Worm (Caenorhabditis elegans) whole organism, L1 larva: ENCODE measurements around the gene srh-218.

Experiments
- C04F5.9 ChIP-seq: sonication (generic microtip); optimal IDR thresholded peaks from 2 replicates; lab custom pipeline; 2016; ENCODE audit warnings: missing genetic modification characterization, missing compliant biosample characterization
- C16A3.4 ChIP-seq: fragments of 150-350 bp; optimal IDR thresholded peaks from 2 replicates; lab custom pipeline; 2014; ENCODE audit warnings: missing biosample characterization, missing genetic modification characterization
- C34B4.2 ChIP-seq: sonication (generic microtip); optimal IDR thresholded peaks from 2 replicates; lab custom pipeline; 2017; ENCODE audit warnings: mild to moderate bottlenecking, missing genetic modification characterization, missing compliant biosample characterization
- Y116A8C.19 ChIP-seq: sonication (generic microtip); optimal IDR thresholded peaks from 2 replicates; lab custom pipeline; 2016; ENCODE audit warnings: missing compliant biosample characterization, missing genetic modification characterization, borderline replicate concordance
- aha-1 ChIP-seq: fragments of 150-350 bp; optimal IDR thresholded peaks from 2 replicates; lab custom pipeline; 2014; ENCODE audit warnings: missing biosample characterization, missing genetic modification characterization
- alr-1 ChIP-seq: fragments of 200-800 bp; sonication (Bioruptor generic); optimal IDR thresholded peaks from 2 replicates; lab custom pipeline; 2018; ENCODE audit warnings: borderline replicate concordance, mild to moderate bottlenecking, missing genetic modification characterization, missing compliant biosample characterization
- ama-1 ChIP-seq: fragments of 150-350 bp; optimal IDR thresholded peaks from 2 replicates; lab custom pipeline; 2014
- blmp-1 ChIP-seq: fragments of 150-350 bp; optimal IDR thresholded peaks from 2 replicates; lab custom pipeline; 2014; ENCODE audit warnings: missing biosample characterization, missing genetic modification characterization
- ceh-63 ChIP-seq: fragments of 200-800 bp; sonication (Bioruptor generic); optimal IDR thresholded peaks from 2 replicates; lab custom pipeline; 2018; ENCODE audit warnings: mild to moderate bottlenecking, missing genetic modification characterization, missing compliant biosample characterization
- ceh-8 ChIP-seq: fragments of 200-800 bp; sonication (Bioruptor generic); optimal IDR thresholded peaks from 2 replicates; lab custom pipeline; 2018; ENCODE audit warnings: mild to moderate bottlenecking, missing genetic modification characterization, moderate library complexity, missing compliant biosample characterization
- ceh-88 ChIP-seq: fragments of 200-800 bp; sonication (Bioruptor generic); IDR thresholded peaks from 2 replicates; pipeline ENCODE4 v1.3.6; 2022; ENCODE audit warnings: missing genetic modification characterization, missing compliant biosample characterization
- ceh-90 ChIP-seq: sonication (generic microtip); optimal IDR thresholded peaks from 2 replicates; lab custom pipeline; 2016; ENCODE audit warnings: missing genetic modification characterization, missing compliant biosample characterization
- efl-3 ChIP-seq: fragments of 200-800 bp; sonication (Bioruptor generic); optimal IDR thresholded peaks from 2 replicates; lab custom pipeline; 2018; ENCODE audit warnings: mild to moderate bottlenecking, missing genetic modification characterization, missing compliant biosample characterization
- egl-13 ChIP-seq: sonication (generic microtip); optimal IDR thresholded peaks from 2 replicates; lab custom pipeline; 2016; ENCODE audit warnings: missing genotype, missing genetic modification reagents, missing genetic modification characterization, missing compliant biosample characterization
- egl-27 ChIP-seq, 2 experiments: fragments of 150-350 bp in 1 of 2; sonication (generic microtip); optimal IDR thresholded peaks; 3 replicates each; lab custom pipeline; 2017 to 2018; ENCODE audit warnings: missing biosample characterization in 2 of 2, missing genetic modification characterization in 2 of 2, missing genetic modification reagents in 2 of 2
- elt-2 ChIP-seq: sonication (generic microtip); optimal IDR thresholded peaks from 2 replicates; lab custom pipeline; 2016; ENCODE audit warnings: missing genetic modification characterization, mild to moderate bottlenecking, inconsistent platforms, missing compliant biosample characterization, missing genetic modification reagents
- elt-3 ChIP-seq, 6 experiments: fragments of 150-350 bp in 1 of 6; sonication (generic microtip); optimal IDR thresholded peaks; 2 replicates each; lab custom pipeline; 2017 to 2018; ENCODE audit warnings: missing biosample characterization in 6 of 6, missing genetic modification characterization in 6 of 6, inconsistent platforms in 1 of 6
- ets-5 ChIP-seq: fragments of 200-800 bp; sonication (Bioruptor generic); IDR thresholded peaks from 2 replicates; pipeline ENCODE4 v1.3.6; 2022; ENCODE audit warnings: missing genetic modification characterization, missing compliant biosample characterization
- fkh-10 ChIP-seq: sonication (generic microtip); optimal IDR thresholded peaks from 2 replicates; lab custom pipeline; 2017; ENCODE audit warnings: missing biosample characterization, missing genetic modification reagents, missing genetic modification characterization
- grh-1 ChIP-seq: fragments of 200-800 bp; sonication (Bioruptor generic); IDR thresholded peaks from 2 replicates; pipeline ENCODE4 v1.3.6; 2022; ENCODE audit warnings: missing genetic modification reagents, missing genetic modification characterization, missing compliant biosample characterization
- hlh-4 ChIP-seq: sonication (generic microtip); optimal IDR thresholded peaks from 2 replicates; lab custom pipeline; 2016; ENCODE audit warnings: mild to moderate bottlenecking, missing genetic modification characterization, missing compliant biosample characterization
- irx-1 ChIP-seq: sonication (generic microtip); optimal IDR thresholded peaks from 2 replicates; lab custom pipeline; 2016; ENCODE audit warnings: missing genetic modification characterization, missing compliant biosample characterization
- jun-1 ChIP-seq: fragments of 150-350 bp; optimal IDR thresholded peaks from 2 replicates; lab custom pipeline; 2014; ENCODE audit warnings: missing biosample characterization, missing genetic modification reagents, missing genetic modification characterization
- lin-13 ChIP-seq: fragments of 150-350 bp; optimal IDR thresholded peaks from 2 replicates; lab custom pipeline; 2014; ENCODE audit warnings: missing biosample characterization, missing genetic modification reagents, missing genetic modification characterization
- lin-15B ChIP-seq: fragments of 150-350 bp; sonication (generic microtip); optimal IDR thresholded peaks from 3 replicates; lab custom pipeline; 2014; ENCODE audit warnings: missing biosample characterization, missing genetic modification characterization
- lin-39 ChIP-seq: fragments of 150-350 bp; optimal IDR thresholded peaks from 2 replicates; lab custom pipeline; 2014; ENCODE audit warnings: missing biosample characterization, missing genetic modification reagents, missing genetic modification characterization
- lir-3 ChIP-seq: sonication (generic microtip); optimal IDR thresholded peaks from 2 replicates; lab custom pipeline; 2016; ENCODE audit warnings: mild to moderate bottlenecking, missing genetic modification characterization, moderate library complexity, missing compliant biosample characterization; ENCODE audit not compliant: poor library complexity
- lsy-2 ChIP-seq, 2 experiments: fragments of 150-350 bp; optimal IDR thresholded peaks; 2 replicates each; lab custom pipeline; 2014; ENCODE audit warnings: missing biosample characterization in 2 of 2, missing genetic modification characterization in 2 of 2
- mef-2 ChIP-seq: fragments of 150-350 bp; optimal IDR thresholded peaks from 2 replicates; lab custom pipeline; 2014; ENCODE audit warnings: missing biosample characterization, missing genetic modification characterization
- mep-1 ChIP-seq: fragments of 150-350 bp; optimal IDR thresholded peaks from 2 replicates; lab custom pipeline; 2014; ENCODE audit warnings: missing biosample characterization, missing genetic modification characterization
- nhr-12 ChIP-seq: sonication (generic microtip); optimal IDR thresholded peaks from 2 replicates; lab custom pipeline; 2017; ENCODE audit warnings: missing biosample characterization, missing genetic modification characterization
- nhr-19 ChIP-seq: fragments of 200-800 bp; sonication (Bioruptor generic); conservative IDR thresholded peaks from 2 replicates; pipeline ENCODE4 v1.3.6; 2022; ENCODE audit warnings: missing genetic modification characterization, missing compliant biosample characterization
- nhr-237 ChIP-seq: fragments of 150-350 bp; optimal IDR thresholded peaks from 2 replicates; lab custom pipeline; 2014; ENCODE audit warnings: missing biosample characterization, missing genetic modification characterization
- nhr-47 ChIP-seq: sonication (generic microtip); optimal IDR thresholded peaks from 2 replicates; lab custom pipeline; 2016; ENCODE audit warnings: mild to moderate bottlenecking, missing genetic modification characterization, moderate library complexity, missing compliant biosample characterization
- nhr-77 ChIP-seq: fragments of 150-350 bp; optimal IDR thresholded peaks from 2 replicates; lab custom pipeline; 2014; ENCODE audit warnings: missing biosample characterization, missing genetic modification characterization
- nhr-84 ChIP-seq: sonication (generic microtip); optimal IDR thresholded peaks from 2 replicates; lab custom pipeline; 2017; ENCODE audit warnings: missing biosample characterization, missing genetic modification characterization
- nhr-85 ChIP-seq: sonication (generic microtip); peaks from one replicate; lab custom pipeline; 2016; ENCODE audit warnings: missing genetic modification characterization, inconsistent platforms, missing compliant biosample characterization
- pag-3 ChIP-seq: sonication (generic microtip); optimal IDR thresholded peaks from 2 replicates; lab custom pipeline; 2017; ENCODE audit warnings: missing genetic modification characterization, mild to moderate bottlenecking, missing compliant biosample characterization, antibody characterized with exemption, borderline replicate concordance; ENCODE audit not compliant: insufficient read depth
- pax-3 ChIP-seq: fragments of 200-800 bp; sonication (Bioruptor generic); optimal IDR thresholded peaks from 2 replicates; lab custom pipeline; 2018; ENCODE audit warnings: mild to moderate bottlenecking, missing genetic modification characterization, moderate library complexity, missing compliant biosample characterization
- pqm-1 ChIP-seq: sonication (generic microtip); optimal IDR thresholded peaks from 3 replicates; lab custom pipeline; 2017; ENCODE audit warnings: missing biosample characterization, missing genetic modification characterization
- rnt-1 ChIP-seq: sonication (generic microtip); optimal IDR thresholded peaks from 2 replicates; lab custom pipeline; 2016; ENCODE audit warnings: mild to moderate bottlenecking, missing genetic modification characterization, moderate library complexity, missing compliant biosample characterization
- snpc-4 ChIP-seq: fragments of 150-350 bp; optimal IDR thresholded peaks from 2 replicates; lab custom pipeline; 2014; ENCODE audit warnings: missing biosample characterization, missing genetic modification characterization
- sptf-1 ChIP-seq: fragments of 150-350 bp; optimal IDR thresholded peaks from 2 replicates; lab custom pipeline; 2014; ENCODE audit warnings: missing biosample characterization, missing genetic modification characterization
- sup-37 ChIP-seq: fragments of 200-800 bp; sonication (Bioruptor generic); optimal IDR thresholded peaks from 2 replicates; lab custom pipeline; 2018; ENCODE audit warnings: mild to moderate bottlenecking, missing genetic modification characterization, missing compliant biosample characterization
- swsn-7 ChIP-seq: sonication (generic microtip); optimal IDR thresholded peaks from 2 replicates; lab custom pipeline; 2016; ENCODE audit warnings: missing genetic modification characterization, missing compliant biosample characterization
- tbx-2 ChIP-seq: sonication (generic microtip); optimal IDR thresholded peaks from 2 replicates; lab custom pipeline; 2016; ENCODE audit warnings: missing genetic modification characterization, missing compliant biosample characterization
- tlp-1 ChIP-seq: fragments of 150-350 bp; optimal IDR thresholded peaks from 2 replicates; lab custom pipeline; 2014; ENCODE audit warnings: missing biosample characterization, missing genetic modification characterization
- unc-130 ChIP-seq: fragments of 150-350 bp; optimal IDR thresholded peaks from 2 replicates; lab custom pipeline; 2017; ENCODE audit warnings: missing biosample characterization, missing genetic modification characterization, inconsistent platforms
- unc-30 ChIP-seq: sonication (generic microtip); optimal IDR thresholded peaks from 2 replicates; lab custom pipeline; 2017; ENCODE audit warnings: missing biosample characterization, missing genetic modification characterization
- unc-98 ChIP-seq: fragments of 200-800 bp; sonication (Bioruptor generic); IDR thresholded peaks from 2 replicates; pipeline ENCODE4 v1.3.6; 2022; ENCODE audit warnings: missing genetic modification characterization, missing compliant biosample characterization
- vab-15 ChIP-seq: sonication (generic microtip); optimal IDR thresholded peaks from 2 replicates; lab custom pipeline; 2017; ENCODE audit warnings: missing genotype, mild to moderate bottlenecking, missing genetic modification characterization, missing compliant biosample characterization
- xbp-1 ChIP-seq: sonication (generic microtip); optimal IDR thresholded peaks from 2 replicates; lab custom pipeline; 2016; ENCODE audit warnings: missing genetic modification characterization, missing compliant biosample characterization
- ztf-11 ChIP-seq, 2 experiments: sonication (generic microtip); optimal IDR thresholded peaks; 2 replicates each; lab custom pipeline; 2016 to 2017; ENCODE audit warnings: missing genetic modification characterization in 2 of 2, missing biosample characterization in 1 of 2, missing compliant biosample characterization in 1 of 2
- ztf-4 ChIP-seq: fragments of 150-350 bp; optimal IDR thresholded peaks from 2 replicates; lab custom pipeline; 2014; ENCODE audit warnings: missing biosample characterization, missing genetic modification characterization

The srh-218 gene

ce11 chrV:15497731-15498130 lies 4.0 kb downstream of the srh-218 start:
- TF ChIP-seq C34B4.2 (tag; lab: Kevin White, UChicago) = no peak
- TF ChIP-seq unc-30 = no peak
- no peak for TF ChIP-seq egl-13 (tag; lab: Kevin White, UChicago)
- no peak for TF ChIP-seq ceh-90 (tag; lab: Kevin White, UChicago)
- no peak for TF ChIP-seq ets-5 (GFP tag; lab: Robert Waterston, UW)
- no peak for TF ChIP-seq egl-27 (tag; optimal IDR thresholded peaks at IDR 0.05; lab: Kevin White, UChicago)
- no peak for TF ChIP-seq lir-3 (tag; lab: Kevin White, UChicago)
- TF ChIP-seq unc-98 = no peak
- TF ChIP-seq mep-1 (tag; lab: Kevin White, UChicago) = no peak
- no peak for TF ChIP-seq sptf-1 (tag; lab: Kevin White, UChicago)
- no peak for TF ChIP-seq unc-130 (tag; lab: Kevin White, UChicago)
- peak; percentile 19 for TF ChIP-seq tbx-2 (tag; lab: Kevin White, UChicago)
- no peak for TF ChIP-seq rnt-1 (tag; lab: Kevin White, UChicago)
- TF ChIP-seq efl-3 (GFP tag; lab: Kevin White, UChicago) = no peak
- no peak for TF ChIP-seq tlp-1 (tag; lab: Kevin White, UChicago)
- no peak for TF ChIP-seq lin-39
- TF ChIP-seq grh-1 (GFP tag; lab: Robert Waterston, UW) = no peak
- TF ChIP-seq snpc-4 (tag; lab: Kevin White, UChicago) = no peak
- TF ChIP-seq nhr-85 (tag; lab: Kevin White, UChicago) = no peak
- TF ChIP-seq ztf-4 (tag; lab: Kevin White, UChicago) = no peak
- no peak for TF ChIP-seq elt-3 (tag; optimal IDR thresholded peaks at IDR 0.05; lab: Kevin White, UChicago)
- TF ChIP-seq nhr-47 (tag; lab: Kevin White, UChicago) = no peak
- no peak for TF ChIP-seq C04F5.9 (tag; lab: Kevin White, UChicago)
- no peak for TF ChIP-seq pag-3 (tag; lab: Kevin White, UChicago)
- TF ChIP-seq lin-15B (tag; lab: Kevin White, UChicago) = no peak
- no peak for TF ChIP-seq irx-1 (tag; lab: Kevin White, UChicago)
- no peak for TF ChIP-seq ztf-11 (tag; optimal IDR thresholded peaks at IDR 0.05; lab: Kevin White, UChicago)
- TF ChIP-seq fkh-10 (GFP tag; lab: Kevin White, UChicago) = no peak
- no peak for TF ChIP-seq alr-1 (tag; lab: Kevin White, UChicago)
- no peak for TF ChIP-seq pax-3 (tag; lab: Kevin White, UChicago)
- peak; percentile 30 for TF ChIP-seq swsn-7 (tag; lab: Kevin White, UChicago)
- TF ChIP-seq nhr-77 = peak; percentile 21
- TF ChIP-seq hlh-4 (tag; lab: Kevin White, UChicago) = no peak
- no peak for TF ChIP-seq pqm-1 (tag; lab: Kevin White, UChicago)
- no peak for TF ChIP-seq vab-15
- TF ChIP-seq lsy-2 (tag; optimal IDR thresholded peaks at IDR 0.05; lab: Kevin White, UChicago) = no peak
- no peak for TF ChIP-seq nhr-19 (GFP tag; lab: Robert Waterston, UW)
- peak; percentile 88 for TF ChIP-seq elt-2 (tag; lab: Kevin White, UChicago)
- no peak for TF ChIP-seq C16A3.4 (tag; lab: Kevin White, UChicago)
- no peak for TF ChIP-seq ceh-63 (GFP tag; lab: Kevin White, UChicago)
- TF ChIP-seq jun-1 = peak; percentile 82
- TF ChIP-seq ama-1 (lab: Kevin White, UChicago) = no peak
- TF ChIP-seq sup-37 = no peak
- TF ChIP-seq lin-13 (GFP tag; lab: Kevin White, UChicago) = no peak
- no peak for TF ChIP-seq mef-2 (tag; lab: Kevin White, UChicago)
- TF ChIP-seq nhr-237 (tag; lab: Kevin White, UChicago) = no peak
- TF ChIP-seq Y116A8C.19 (tag; lab: Kevin White, UChicago) = no peak
- no peak for TF ChIP-seq ceh-88 (GFP tag; lab: Robert Waterston, UW)
- no peak for TF ChIP-seq xbp-1 (tag; lab: Kevin White, UChicago)
- no peak for TF ChIP-seq blmp-1 (tag; lab: Kevin White, UChicago)
- TF ChIP-seq nhr-84 = no peak
- no peak for TF ChIP-seq aha-1 (tag; lab: Kevin White, UChicago)
- TF ChIP-seq ceh-8 (GFP tag; lab: Kevin White, UChicago) = no peak
- no peak for TF ChIP-seq nhr-12 (tag; lab: Kevin White, UChicago)
